Worm (Caenorhabditis elegans) whole organism, young adult: ENCODE data around the gene B0432.9.

Experiments used
- Y67H2A.10 ChIP-seq: fragments of 200-800 bp; sonication (Bioruptor generic); conservative IDR thresholded peaks from 2 replicates; pipeline ENCODE4 v1.3.6; 2022; ENCODE audit warnings: missing genetic modification reagents, missing genetic modification characterization, missing compliant biosample characterization
- Y79H2A.3 ChIP-seq: fragments of 200-800 bp; sonication (Bioruptor generic); conservative IDR thresholded peaks from 2 replicates; pipeline ENCODE4 v1.3.6; 2022; ENCODE audit warnings: missing genetic modification reagents, missing genetic modification characterization, missing compliant biosample characterization
- ama-1 ChIP-seq, 3 experiments: fragments of 150-350 bp in 1 of 3; sonication (generic microtip) in 2 of 3; optimal IDR thresholded peaks; 2 replicates each; lab custom pipeline; 2014 to 2018; ENCODE audit warnings: missing biosample characterization in 2 of 3, missing genetic modification characterization in 2 of 3, missing genetic modification reagents in 2 of 3
- aptf-2 ChIP-seq: fragments of 200-800 bp; sonication (Bioruptor generic); conservative IDR thresholded peaks from 2 replicates; pipeline ENCODE4 v1.3.6; 2022; ENCODE audit warnings: missing genetic modification reagents, missing genetic modification characterization, missing compliant biosample characterization
- chd-7 ChIP-seq: sonication (generic microtip); optimal IDR thresholded peaks from 2 replicates; lab custom pipeline; 2016; ENCODE audit warnings: mild to moderate bottlenecking, missing genetic modification characterization, moderate library complexity, missing compliant biosample characterization
- lsy-27 ChIP-seq: sonication (generic microtip); optimal IDR thresholded peaks from 2 replicates; lab custom pipeline; 2017; ENCODE audit warnings: missing genetic modification characterization, mild to moderate bottlenecking, missing compliant biosample characterization, antibody characterized with exemption, missing genotype, borderline replicate concordance; ENCODE audit not compliant: insufficient read depth
- nfya-1 ChIP-seq: sonication (generic microtip); optimal IDR thresholded peaks from 2 replicates; lab custom pipeline; 2017; ENCODE audit warnings: antibody characterized with exemption, missing compliant biosample characterization, missing genetic modification characterization, borderline replicate concordance; ENCODE audit not compliant: insufficient read depth
- nhr-80 ChIP-seq: sonication (generic microtip); optimal IDR thresholded peaks from 2 replicates; lab custom pipeline; 2016; ENCODE audit warnings: missing genetic modification characterization, missing compliant biosample characterization
- ztf-28 ChIP-seq: fragments of 200-800 bp; sonication (Bioruptor generic); IDR thresholded peaks from 2 replicates; pipeline ENCODE4 v1.3.6; 2022; ENCODE audit warnings: missing genetic modification reagents, missing genetic modification characterization, missing compliant biosample characterization

DNA sequence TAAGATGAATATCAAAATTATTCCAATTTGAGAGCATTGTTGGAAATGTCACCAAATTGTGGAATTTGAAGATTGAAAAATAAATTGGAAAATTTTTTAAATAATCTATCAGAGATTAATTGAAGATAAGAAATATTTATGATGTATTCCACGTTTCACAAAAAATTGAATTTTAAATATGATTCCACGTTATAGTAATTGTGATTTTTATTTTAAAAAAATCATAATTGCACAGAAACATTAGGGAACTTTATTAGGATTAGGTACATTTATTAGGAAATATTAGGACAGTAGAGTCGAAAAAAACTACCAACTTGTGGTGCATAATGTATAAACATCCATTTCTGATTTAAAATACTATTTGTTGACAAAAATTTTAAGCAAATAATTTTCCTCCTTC lies 11.1 kb upstream of the B0432.9 start, which contains the start of gene B0432.11:
- no peak for TF ChIP-seq chd-7 (tag; lab: Kevin White, UChicago)
- no peak for TF ChIP-seq Y79H2A.3 (GFP tag; lab: Robert Waterston, UW)
- TF ChIP-seq ztf-28 (GFP tag; lab: Robert Waterston, UW): no peak
- no peak for TF ChIP-seq Y67H2A.10
- TF ChIP-seq lsy-27 (tag; lab: Kevin White, UChicago): no peak
- no peak for TF ChIP-seq aptf-2 (GFP tag; lab: Robert Waterston, UW)
- TF ChIP-seq ama-1 (optimal IDR thresholded peaks at IDR 0.05; lab: Kevin White, UChicago): no peak
- TF ChIP-seq ama-1 (GFP tag; optimal IDR thresholded peaks at IDR 0.05; lab: Kevin White, UChicago): no peak
- TF ChIP-seq nhr-80 (tag; lab: Kevin White, UChicago): no peak
- TF ChIP-seq nfya-1 (tag; lab: Kevin White, UChicago): no peak
